Worm (Caenorhabditis elegans) whole organism, early embryonic: ENCODE data around the gene sdz-28.

ENCODE experiments used
- B0310.2 ChIP-seq: sonication (generic microtip); optimal IDR thresholded peaks from 2 replicates; lab custom pipeline; 2016; ENCODE audit warnings: mild to moderate bottlenecking, missing genetic modification characterization, missing compliant biosample characterization
- ama-1 ChIP-seq: fragments of 150-350 bp; optimal IDR thresholded peaks from 2 replicates; lab custom pipeline; 2014
- ets-7 ChIP-seq: sonication (generic microtip); optimal IDR thresholded peaks from 2 replicates; lab custom pipeline; 2016; ENCODE audit warnings: missing genotype, missing genetic modification characterization, missing compliant biosample characterization
- hmbx-1 ChIP-seq: sonication (generic microtip); optimal IDR thresholded peaks from 2 replicates; lab custom pipeline; 2016; ENCODE audit warnings: mild to moderate bottlenecking, missing genetic modification characterization, missing compliant biosample characterization
- hmg-4 ChIP-seq: fragments of 200-800 bp; sonication (Bioruptor generic); optimal IDR thresholded peaks from 2 replicates; lab custom pipeline; 2018; ENCODE audit warnings: mild to moderate bottlenecking, missing genetic modification characterization, missing compliant biosample characterization
- hnd-1 ChIP-seq: sonication (generic microtip); optimal IDR thresholded peaks from 2 replicates; lab custom pipeline; 2016; ENCODE audit warnings: missing genetic modification characterization, missing compliant biosample characterization
- scrt-1 ChIP-seq: fragments of 200-800 bp; sonication (Bioruptor generic); IDR thresholded peaks from 2 replicates; pipeline ENCODE4 v1.3.6; 2022; ENCODE audit warnings: missing genetic modification characterization, missing compliant biosample characterization
- tbx-11 ChIP-seq: fragments of 200-800 bp; sonication (Bioruptor generic); IDR thresholded peaks from 2 replicates; pipeline ENCODE4 v1.3.6; 2022; ENCODE audit warnings: missing genetic modification characterization, missing compliant biosample characterization
- tbx-37 ChIP-seq: fragments of 200-800 bp; sonication (Bioruptor generic); conservative IDR thresholded peaks from 2 replicates; pipeline ENCODE4 v1.3.6; 2022; ENCODE audit warnings: missing genetic modification reagents, missing genetic modification characterization, missing compliant biosample characterization

ce11 chrII:2135604-2136003 lies 4.7 kb downstream of the sdz-28 start, which contains the start of gene hpo-7:
- no peak for TF ChIP-seq scrt-1
- TF ChIP-seq hnd-1: no peak
- no peak for TF ChIP-seq tbx-37 (GFP tag; lab: Robert Waterston, UW)
- no peak for TF ChIP-seq B0310.2
- no peak for TF ChIP-seq ets-7 (tag; lab: Kevin White, UChicago)
- TF ChIP-seq tbx-11: no peak
- no peak for TF ChIP-seq ama-1 (lab: Kevin White, UChicago)
- TF ChIP-seq hmbx-1 (tag; lab: Kevin White, UChicago): no peak
- TF ChIP-seq hmg-4 (GFP tag; lab: Kevin White, UChicago): no peak
